Fruit fly (Drosophila melanogaster) whole organism, embryonic: ENCODE measurements around the gene fd96Ca.

Experiments
- CG10462 ChIP-seq: fragments of 200-800 bp; sonication (Bioruptor generic); optimal IDR thresholded peaks from 2 replicates; lab custom pipeline; 2016; ENCODE audit warnings: missing biosample characterization, missing genetic modification characterization
- CG11456 ChIP-seq: fragments of 200-800 bp; sonication (Bioruptor generic); IDR thresholded peaks from 3 replicates; pipeline ENCODE4 v1.3.6; 2022; ENCODE audit warnings: missing biosample characterization, missing genetic modification characterization
- CG11504 ChIP-seq: fragments of 200-800 bp; sonication (Bioruptor generic); optimal IDR thresholded peaks from 3 replicates; lab custom pipeline; 2019; ENCODE audit warnings: missing biosample characterization, mild to moderate bottlenecking, missing genetic modification characterization, moderate library complexity
- CG12236 ChIP-seq: fragments of 200-800 bp; sonication (Bioruptor generic); optimal IDR thresholded peaks from 2 replicates; lab custom pipeline; 2016; ENCODE audit warnings: missing biosample characterization, missing genetic modification characterization
- CG13296 ChIP-seq: fragments of 200-800 bp; sonication (Bioruptor generic); optimal IDR thresholded peaks from 3 replicates; lab custom pipeline; 2018; ENCODE audit warnings: missing biosample characterization, mild to moderate bottlenecking, missing genetic modification characterization
- CG15073 ChIP-seq: fragments of 200-800 bp; sonication (Bioruptor generic); optimal IDR thresholded peaks from 2 replicates; lab custom pipeline; 2016; ENCODE audit warnings: missing biosample characterization, missing genetic modification characterization
- CG16815 ChIP-seq: fragments of 200-800 bp; sonication (Bioruptor generic); optimal IDR thresholded peaks from 3 replicates; lab custom pipeline; 2017; ENCODE audit warnings: missing biosample characterization, mild to moderate bottlenecking, missing genetic modification characterization
- CG17359 ChIP-seq: fragments of 200-800 bp; sonication (Bioruptor generic); optimal IDR thresholded peaks from 3 replicates; lab custom pipeline; 2018; ENCODE audit warnings: missing biosample characterization, mild to moderate bottlenecking, missing genetic modification characterization, moderate library complexity
- CG18599 ChIP-seq: fragments of 200-800 bp; sonication (Bioruptor generic); optimal IDR thresholded peaks from 3 replicates; lab custom pipeline; 2017; ENCODE audit warnings: missing biosample characterization, missing genetic modification characterization, mild to moderate bottlenecking, moderate library complexity, missing genetic modification reagents
- CG18764 ChIP-seq: fragments of 200-800 bp; sonication (Bioruptor generic); optimal IDR thresholded peaks from 3 replicates; lab custom pipeline; 2016; ENCODE audit warnings: missing biosample characterization, missing genetic modification characterization
- CG30431 ChIP-seq: fragments of 200-800 bp; sonication (Bioruptor generic); optimal IDR thresholded peaks from 2 replicates; lab custom pipeline; 2017; ENCODE audit warnings: missing biosample characterization, missing genetic modification characterization
- CG3065 ChIP-seq: fragments of 200-800 bp; sonication (Bioruptor generic); optimal IDR thresholded peaks from 2 replicates; lab custom pipeline; 2016; ENCODE audit warnings: missing biosample characterization, missing genetic modification characterization
- CG3281 ChIP-seq: fragments of 200-800 bp; sonication (Bioruptor generic); optimal IDR thresholded peaks from 3 replicates; lab custom pipeline; 2017; ENCODE audit warnings: missing biosample characterization, mild to moderate bottlenecking, missing genetic modification characterization
- CG34376 ChIP-seq: fragments of 200-800 bp; sonication (Bioruptor generic); optimal IDR thresholded peaks from 2 replicates; lab custom pipeline; 2018; ENCODE audit warnings: missing biosample characterization, mild to moderate bottlenecking, missing genetic modification characterization
- CG3847 ChIP-seq: fragments of 200-800 bp; sonication (Bioruptor generic); IDR thresholded peaks from 2 replicates; pipeline ENCODE4 v1.3.6; 2022; ENCODE audit warnings: missing biosample characterization, missing genetic modification characterization
- CG7839 ChIP-seq: fragments of 200-800 bp; sonication (Bioruptor generic); optimal IDR thresholded peaks from 3 replicates; lab custom pipeline; 2018; ENCODE audit warnings: missing biosample characterization, mild to moderate bottlenecking, missing genetic modification characterization, moderate library complexity
- Dll ChIP-seq: fragments of 200-800 bp; sonication (Bioruptor generic); IDR thresholded peaks from 4 replicates; pipeline ENCODE4 v1.3.6; 2022; ENCODE audit warnings: missing biosample characterization, missing genetic modification characterization; ENCODE audit not compliant: partially characterized antibody
- Doc2 ChIP-seq: fragments of 200-800 bp; sonication (Bioruptor generic); IDR thresholded peaks from 2 replicates; pipeline ENCODE4 v1.3.6; 2022; ENCODE audit warnings: missing biosample characterization, missing genetic modification characterization
- Dref ChIP-seq: fragments of 200-800 bp; sonication (Bioruptor generic); IDR thresholded peaks from 2 replicates; pipeline ENCODE4 v1.3.6; 2022; ENCODE audit warnings: missing biosample characterization, missing genetic modification characterization
- Gsc ChIP-seq: fragments of 200-800 bp; sonication (Bioruptor generic); IDR thresholded peaks from 2 replicates; pipeline ENCODE4 v1.3.6; 2022; ENCODE audit warnings: missing biosample characterization, missing genetic modification characterization
- H2.0 ChIP-seq: fragments of 200-800 bp; sonication (Bioruptor generic); IDR thresholded peaks from 2 replicates; pipeline ENCODE4 v1.3.6; 2022; ENCODE audit warnings: missing biosample characterization, missing genetic modification characterization
- Hr3 ChIP-seq: fragments of 200-800 bp; sonication (Bioruptor generic); optimal IDR thresholded peaks from 3 replicates; lab custom pipeline; 2016; ENCODE audit warnings: missing biosample characterization, missing genetic modification characterization
- Jarid2 ChIP-seq: fragments of 200-800 bp; sonication (Bioruptor generic); optimal IDR thresholded peaks from 3 replicates; lab custom pipeline; 2017; ENCODE audit warnings: mild to moderate bottlenecking, missing biosample characterization, missing genetic modification reagents, missing genetic modification characterization
- Lim3 ChIP-seq: fragments of 200-800 bp; sonication (Bioruptor generic); IDR thresholded peaks from 2 replicates; pipeline ENCODE4 v1.3.6; 2022; ENCODE audit warnings: missing biosample characterization, missing genetic modification characterization
- MTF-1 ChIP-seq: fragments of 200-800 bp; sonication (Bioruptor generic); optimal IDR thresholded peaks from 2 replicates; lab custom pipeline; 2018; ENCODE audit warnings: missing biosample characterization, mild to moderate bottlenecking, missing genetic modification characterization, borderline replicate concordance
- Med ChIP-seq: fragments of 200-800 bp; sonication (Bioruptor generic); peaks from one replicate; lab custom pipeline; 2016; ENCODE audit warnings: missing biosample characterization, missing genetic modification characterization, mild to moderate bottlenecking, inconsistent platforms, moderate library complexity
- Neu2 ChIP-seq: fragments of 200-800 bp; sonication (Bioruptor generic); optimal IDR thresholded peaks from 3 replicates; lab custom pipeline; 2016; ENCODE audit warnings: missing biosample characterization, missing genetic modification characterization, borderline replicate concordance
- NfI ChIP-seq: fragments of 200-800 bp; sonication (Bioruptor generic); optimal IDR thresholded peaks from 3 replicates; lab custom pipeline; 2018; ENCODE audit warnings: missing biosample characterization, mild to moderate bottlenecking, missing genetic modification characterization, moderate library complexity
- Ptx1 ChIP-seq: fragments of 200-800 bp; sonication (Bioruptor generic); IDR thresholded peaks from 2 replicates; pipeline ENCODE4 v1.3.6; 2022; ENCODE audit warnings: missing biosample characterization, missing genetic modification characterization
- Side ChIP-seq: fragments of 200-800 bp; sonication (Bioruptor generic); optimal IDR thresholded peaks from 2 replicates; lab custom pipeline; 2016; ENCODE audit warnings: missing biosample characterization, missing genetic modification characterization
- Tbp ChIP-seq: fragments of >200 bp; optimal IDR thresholded peaks from 2 replicates; lab custom pipeline; 2018; ENCODE audit warnings: missing biosample characterization, missing genetic modification characterization
- caup ChIP-seq: fragments of 200-800 bp; sonication (Bioruptor generic); optimal IDR thresholded peaks from 3 replicates; lab custom pipeline; 2017; ENCODE audit warnings: missing biosample characterization, mild to moderate bottlenecking, missing genetic modification characterization, moderate library complexity; ENCODE audit not compliant: severe bottlenecking
- crc ChIP-seq: fragments of 200-800 bp; sonication (Bioruptor generic); optimal IDR thresholded peaks from 2 replicates; lab custom pipeline; 2016; ENCODE audit warnings: missing biosample characterization, missing genetic modification characterization
- crol ChIP-seq: fragments of 200-800 bp; sonication (Bioruptor generic); IDR thresholded peaks from 2 replicates; pipeline ENCODE4 v1.3.6; 2022; ENCODE audit warnings: missing biosample characterization, missing genetic modification characterization
- dmrt11E ChIP-seq: fragments of 200-800 bp; sonication (Bioruptor generic); optimal IDR thresholded peaks from 3 replicates; lab custom pipeline; 2018; ENCODE audit warnings: missing biosample characterization, mild to moderate bottlenecking, missing genetic modification characterization, moderate library complexity
- esg ChIP-seq: fragments of 200-800 bp; sonication (Bioruptor generic); conservative IDR thresholded peaks from 2 replicates; pipeline ENCODE4 v1.3.6; 2022; ENCODE audit warnings: missing biosample characterization, missing genetic modification characterization
- fru ChIP-seq: fragments of >200 bp; optimal IDR thresholded peaks from 2 replicates; lab custom pipeline; 2017
- gce ChIP-seq: fragments of 200-800 bp; sonication (Bioruptor generic); IDR thresholded peaks from 3 replicates; pipeline ENCODE4 v1.3.6; 2022; ENCODE audit warnings: missing biosample characterization, missing genetic modification characterization
- gro ChIP-seq: fragments of 200-800 bp; sonication (Bioruptor generic); optimal IDR thresholded peaks from 2 replicates; lab custom pipeline; 2016; ENCODE audit warnings: missing biosample characterization, missing genetic modification characterization
- gsb-n ChIP-seq: fragments of 200-800 bp; sonication (Bioruptor generic); optimal IDR thresholded peaks from 3 replicates; lab custom pipeline; 2018; ENCODE audit warnings: missing biosample characterization, mild to moderate bottlenecking, missing genetic modification characterization
- h ChIP-seq: fragments of >200 bp; optimal IDR thresholded peaks from 2 replicates; lab custom pipeline; 2017
- her ChIP-seq: fragments of 200-800 bp; sonication (Bioruptor generic); optimal IDR thresholded peaks from 2 replicates; lab custom pipeline; 2016; ENCODE audit warnings: missing biosample characterization, missing genetic modification characterization
- nerfin-1 ChIP-seq: fragments of 200-800 bp; sonication (Bioruptor generic); optimal IDR thresholded peaks from 3 replicates; lab custom pipeline; 2019; ENCODE audit warnings: missing biosample characterization, mild to moderate bottlenecking, missing genetic modification characterization, moderate library complexity
- nmo ChIP-seq: fragments of 200-800 bp; sonication (Bioruptor generic); optimal IDR thresholded peaks from 2 replicates; lab custom pipeline; 2018; ENCODE audit warnings: missing biosample characterization, mild to moderate bottlenecking, missing genetic modification characterization, moderate library complexity
- pb ChIP-seq: fragments of 200-800 bp; sonication (Bioruptor generic); optimal IDR thresholded peaks from 3 replicates; lab custom pipeline; 2016; ENCODE audit warnings: missing biosample characterization, missing genetic modification characterization
- peb ChIP-seq: fragments of 200-800 bp; sonication (Bioruptor generic); IDR thresholded peaks from 2 replicates; pipeline ENCODE4 v1.3.6; 2022; ENCODE audit warnings: missing biosample characterization, missing genetic modification characterization
- pho ChIP-seq: fragments of 200-800 bp; sonication (Bioruptor generic); optimal IDR thresholded peaks from 2 replicates; lab custom pipeline; 2016; ENCODE audit warnings: missing biosample characterization, missing genetic modification characterization
- psq ChIP-seq: fragments of 200-800 bp; sonication (Bioruptor generic); optimal IDR thresholded peaks from 2 replicates; lab custom pipeline; 2017; ENCODE audit warnings: missing biosample characterization, missing genetic modification characterization
- ranshi ChIP-seq: fragments of 200-800 bp; sonication (Bioruptor generic); IDR thresholded peaks from 2 replicates; pipeline ENCODE4 v1.3.6; 2022; ENCODE audit warnings: missing biosample characterization, missing genetic modification characterization
- repo ChIP-seq: fragments of 200-800 bp; sonication (Bioruptor generic); optimal IDR thresholded peaks from 2 replicates; lab custom pipeline; 2016; ENCODE audit warnings: missing biosample characterization, missing genetic modification characterization
- shn ChIP-seq: fragments of 200-800 bp; sonication (Bioruptor generic); optimal IDR thresholded peaks from 3 replicates; lab custom pipeline; 2016; ENCODE audit warnings: missing biosample characterization, missing genetic modification characterization
- slp2 ChIP-seq: fragments of 200-800 bp; sonication (Bioruptor generic); optimal IDR thresholded peaks from 2 replicates; lab custom pipeline; 2016; ENCODE audit warnings: missing biosample characterization, missing genetic modification characterization
- zfh1 ChIP-seq: fragments of 200-800 bp; sonication (Bioruptor generic); IDR thresholded peaks from 3 replicates; pipeline ENCODE4 v1.3.6; 2022; ENCODE audit warnings: missing biosample characterization, missing genetic modification characterization

Gene fd96Ca

dm6 chr3R:25039028-25039476 is 43.4 kb upstream of the fd96Ca start, which contains the start of the genes Ythdf and bai (continued):
- TF ChIP-seq pho (peak; percentile 38), slp2 (GFP tag; lab: Kevin White, UChicago) (peak; percentile 12), CG11504 (tag; lab: Kevin White, UChicago) (no peak), Gsc (GFP tag; lab: Robert Waterston, UW) (no peak), CG3065 (no peak), Dref (GFP tag; lab: Robert Waterston, UW) (peak; percentile 84), nmo (peak; percentile 81), Dll (GFP tag; lab: Robert Waterston, UW) (peak; percentile 91), Tbp (GFP tag; lab: Kevin White, UChicago) (no peak), shn (GFP tag; lab: Kevin White, UChicago) (peak; percentile 16), CG10462 (GFP tag; lab: Kevin White, UChicago) (no peak), CG3281 (GFP tag; lab: Kevin White, UChicago) (peak; percentile 56), dmrt11E (peak; percentile 34), CG11456 (GFP tag; lab: Robert Waterston, UW) (0 out of 3 replicates have a peak, but pooled peaks have one; percentile 47), repo (GFP tag; lab: Kevin White, UChicago) (no peak), CG13296 (GFP tag; lab: Kevin White, UChicago) (no peak), nerfin-1 (tag; lab: Kevin White, UChicago) (no peak), Ptx1 (GFP tag; lab: Robert Waterston, UW) (no peak), Med (GFP tag; lab: Kevin White, UChicago) (peak; percentile 73), crol (no peak), Hr3 (GFP tag; lab: Kevin White, UChicago) (peak; percentile 40), Doc2 (GFP tag; lab: Robert Waterston, UW) (no peak), ranshi (GFP tag; lab: Robert Waterston, UW) (no peak), psq (GFP tag; lab: Kevin White, UChicago) (peak; percentile 49), NfI (GFP tag; lab: Kevin White, UChicago) (no peak), fru (lab: Kevin White, UChicago) (no peak), CG7839 (tag; lab: Kevin White, UChicago) (no peak), CG34376 (GFP tag; lab: Kevin White, UChicago) (peak; percentile 13), h (lab: Kevin White, UChicago) (no peak), CG12236 (GFP tag; lab: Kevin White, UChicago) (no peak), caup (GFP tag; lab: Kevin White, UChicago) (no peak), CG16815 (GFP tag; lab: Kevin White, UChicago) (no peak), H2.0 (GFP tag; lab: Robert Waterston, UW) (no peak), MTF-1 (GFP tag; lab: Kevin White, UChicago) (no peak), gsb-n (tag; lab: Kevin White, UChicago) (no peak), CG18599 (GFP tag; lab: Kevin White, UChicago) (no peak), gro (GFP tag; lab: Kevin White, UChicago) (peak; percentile 35), crc (no peak), pb (GFP tag; lab: Kevin White, UChicago) (no peak), Jarid2 (no peak), gce (GFP tag; lab: Robert Waterston, UW) (no peak), CG18764 (GFP tag; lab: Kevin White, UChicago) (no peak), Neu2 (GFP tag; lab: Kevin White, UChicago) (no peak), CG30431 (GFP tag; lab: Kevin White, UChicago) (no peak), CG17359 (tag; lab: Kevin White, UChicago) (no peak), CG3847 (GFP tag; lab: Robert Waterston, UW) (peak; percentile 50; the same call in 1 of the 2 replicates), CG15073 (GFP tag; lab: Kevin White, UChicago) (no peak), peb (GFP tag; lab: Robert Waterston, UW) (no peak), esg (GFP tag; lab: Robert Waterston, UW) (no peak), her (GFP tag; lab: Kevin White, UChicago) (no peak), zfh1 (GFP tag; lab: Robert Waterston, UW) (no peak), Side (GFP tag; lab: Kevin White, UChicago) (peak; percentile 27), Lim3 (no peak)
